Fruit fly (Drosophila melanogaster): ENCODE data around the gene grk.
A peak's percentile ranks its signal among the peaks of the same experiment; 100 is the strongest.

Gene grk

dm6 chr2L:8473448-8473847, 40.0 kb upstream of the grk start (continued):
- no peak for TF ChIP-seq CG6683 (GFP tag; optimal IDR thresholded peaks at IDR 0.05)

dm6 chr2L:8471667-8472066, 38.3 kb upstream of the grk start:
- TF ChIP-seq Ssrp (tag; optimal IDR thresholded peaks at IDR 0.05) (peak; percentile 40), CG7839 (tag; optimal IDR thresholded peaks at IDR 0.05) (peak; percentile 48), CG14050 (GFP tag; IDR thresholded peaks at IDR 0.05) (no peak), CG4707 (GFP tag; optimal IDR thresholded peaks at IDR 0.05) (no peak), ind (GFP tag; optimal IDR thresholded peaks at IDR 0.05) (no peak), exex (tag; optimal IDR thresholded peaks at IDR 0.05) (no peak), dmrt99B (tag; optimal IDR thresholded peaks at IDR 0.05) (peak; percentile 44), cato (GFP tag; optimal IDR thresholded peaks at IDR 0.05; ENCODE audit: borderline replicate concordance) (no peak), CG5180 (GFP tag; optimal IDR thresholded peaks at IDR 0.05) (no peak), vfl (GFP tag; optimal IDR thresholded peaks at IDR 0.05) (no peak), chif (GFP tag; optimal IDR thresholded peaks at IDR 0.05) (peak in 1 of 2 experiments; percentile 34), Bteb2 (GFP tag; optimal IDR thresholded peaks at IDR 0.05) (no peak), CG42726 (GFP tag; IDR thresholded peaks at IDR 0.05; ENCODE audit: partially characterized antibody) (no peak), nom (GFP tag; optimal IDR thresholded peaks at IDR 0.05) (peak; percentile 14), fd96Cb (tag; optimal IDR thresholded peaks at IDR 0.05) (peak; percentile 58), Adf1 (GFP tag; IDR thresholded peaks at IDR 0.05) (no peak), CG1603 (tag; optimal IDR thresholded peaks at IDR 0.05) (peak; percentile 10), disco-r (GFP tag; optimal IDR thresholded peaks at IDR 0.05) (no peak), ERR (GFP tag; optimal IDR thresholded peaks at IDR 0.05) (no peak), CG11504 (tag; optimal IDR thresholded peaks at IDR 0.05) (peak; percentile 50), CG10979 (tag; optimal IDR thresholded peaks at IDR 0.05) (peak; percentile 76), CG3163 (GFP tag; optimal IDR thresholded peaks at IDR 0.05) (no peak), CG14965 (GFP tag; optimal IDR thresholded peaks at IDR 0.05; ENCODE audit: borderline replicate concordance) (no peak), Drgx (GFP tag; IDR thresholded peaks at IDR 0.05) (peak; percentile 47; the same call in 1 of the 2 replicates), org-1 (GFP tag; optimal IDR thresholded peaks at IDR 0.05) (no peak), CG4360 (GFP tag; IDR thresholded peaks at IDR 0.05) (no peak), sens (GFP tag) (peak; percentile 84), psq (GFP tag; optimal IDR thresholded peaks at IDR 0.05) (no peak), CG12744 (GFP tag; optimal IDR thresholded peaks at IDR 0.05) (no peak), zen (tag; optimal IDR thresholded peaks at IDR 0.05) (peak; percentile 60), CG17361 (GFP tag; IDR thresholded peaks at IDR 0.05) (peak; percentile 60), CG6689 (GFP tag; IDR thresholded peaks at IDR 0.05) (peak; percentile 62), tup (GFP tag; optimal IDR thresholded peaks at IDR 0.05) (no peak), seq (GFP tag; IDR thresholded peaks at IDR 0.05) (no peak), bsh (GFP tag; optimal IDR thresholded peaks at IDR 0.05) (peak; percentile 55 to 68), CG10147 (GFP tag; optimal IDR thresholded peaks at IDR 0.05) (no peak), toy (GFP tag; IDR thresholded peaks at IDR 0.05) (no peak), p53 (GFP tag; optimal IDR thresholded peaks at IDR 0.05) (no peak), CG30403 (GFP tag; optimal IDR thresholded peaks at IDR 0.05) (peak; percentile 29), CG7556 (GFP tag; optimal IDR thresholded peaks at IDR 0.05) (no peak), CG17802 (tag; optimal IDR thresholded peaks at IDR 0.05) (no peak), CrebB (tag; optimal IDR thresholded peaks at IDR 0.05) (no peak), Hr39 (optimal IDR thresholded peaks at IDR 0.05) (no peak), Trl (optimal IDR thresholded peaks at IDR 0.05) (no peak), Trl (GFP tag; optimal IDR thresholded peaks at IDR 0.05) (no peak), dmrt11E (tag; optimal IDR thresholded peaks at IDR 0.05) (peak; percentile 76), Oli (tag; optimal IDR thresholded peaks at IDR 0.05) (peak; percentile 44), CG2120 (GFP tag; optimal IDR thresholded peaks at IDR 0.05) (no peak), CG15696 (tag; optimal IDR thresholded peaks at IDR 0.05) (peak; percentile 57)

All from whole organism, embryonic.